Fruit fly (Drosophila melanogaster) whole organism, embryonic: Measurements from ENCODE around the gene CG15423.
A peak's percentile ranks its signal among the peaks of the same experiment; 100 is the strongest.

Source experiments
- CG12744 ChIP-seq: fragments of 200-800 bp; sonication (Bioruptor generic); optimal IDR thresholded peaks from 2 replicates; lab custom pipeline; 2016; ENCODE audit warnings: missing biosample characterization, missing genetic modification characterization
- CG12769 ChIP-seq: fragments of 200-800 bp; sonication (Bioruptor generic); optimal IDR thresholded peaks from 2 replicates; lab custom pipeline; 2019; ENCODE audit warnings: missing biosample characterization, mild to moderate bottlenecking, missing genetic modification characterization, moderate library complexity
- CG13287 ChIP-seq: fragments of 200-800 bp; sonication (Bioruptor generic); IDR thresholded peaks from 2 replicates; pipeline ENCODE4 v1.3.6; 2022; ENCODE audit warnings: missing biosample characterization, missing genetic modification characterization; ENCODE audit not compliant: partially characterized antibody
- CG13424 ChIP-seq: fragments of 200-800 bp; sonication (Bioruptor generic); optimal IDR thresholded peaks from 2 replicates; lab custom pipeline; 2019; ENCODE audit warnings: missing biosample characterization, mild to moderate bottlenecking, missing genetic modification characterization, moderate library complexity
- CG13775 ChIP-seq: fragments of 200-800 bp; sonication (Bioruptor generic); optimal IDR thresholded peaks from 3 replicates; lab custom pipeline; 2017; ENCODE audit warnings: missing biosample characterization, mild to moderate bottlenecking, missing genetic modification characterization
- CG15479 ChIP-seq: fragments of 200-800 bp; sonication (Bioruptor generic); optimal IDR thresholded peaks from 3 replicates; lab custom pipeline; 2019; ENCODE audit warnings: missing biosample characterization, mild to moderate bottlenecking, missing genetic modification characterization, moderate library complexity
- CG15514 ChIP-seq: fragments of 200-800 bp; sonication (Bioruptor generic); optimal IDR thresholded peaks from 3 replicates; lab custom pipeline; 2017; ENCODE audit warnings: missing biosample characterization, missing genetic modification characterization, mild to moderate bottlenecking, moderate library complexity, missing genetic modification reagents
- CG17568 ChIP-seq: fragments of 200-800 bp; sonication (Bioruptor generic); optimal IDR thresholded peaks from 2 replicates; lab custom pipeline; 2018; ENCODE audit warnings: missing biosample characterization, mild to moderate bottlenecking, missing genetic modification characterization, moderate library complexity
- CG1832 ChIP-seq: fragments of 200-800 bp; sonication (Bioruptor generic); optimal IDR thresholded peaks from 2 replicates; lab custom pipeline; 2017; ENCODE audit warnings: missing biosample characterization, mild to moderate bottlenecking, missing genetic modification characterization, inconsistent platforms
- CG2202 ChIP-seq: fragments of 200-800 bp; sonication (Bioruptor generic); optimal IDR thresholded peaks from 2 replicates; lab custom pipeline; 2018; ENCODE audit warnings: missing biosample characterization, mild to moderate bottlenecking, missing genetic modification characterization
- CG2678 ChIP-seq: fragments of 200-800 bp; sonication (Bioruptor generic); optimal IDR thresholded peaks from 3 replicates; lab custom pipeline; 2019; ENCODE audit warnings: missing biosample characterization, mild to moderate bottlenecking, missing genetic modification characterization, moderate library complexity
- CG34224 ChIP-seq: fragments of 200-800 bp; sonication (Bioruptor generic); IDR thresholded peaks from 3 replicates; pipeline ENCODE4 v1.3.6; 2022; ENCODE audit warnings: missing biosample characterization, missing genetic modification characterization; ENCODE audit not compliant: partially characterized antibody
- CG42726 ChIP-seq: fragments of 200-800 bp; sonication (Bioruptor generic); IDR thresholded peaks from 2 replicates; pipeline ENCODE4 v1.3.6; 2022; ENCODE audit warnings: missing biosample characterization, missing genetic modification characterization; ENCODE audit not compliant: partially characterized antibody
- CG4360 ChIP-seq: fragments of 200-800 bp; sonication (Bioruptor generic); IDR thresholded peaks from 2 replicates; pipeline ENCODE4 v1.3.6; 2022; ENCODE audit warnings: missing biosample characterization, missing genetic modification characterization
- CG7556 ChIP-seq: fragments of 200-800 bp; sonication (Bioruptor generic); optimal IDR thresholded peaks from 2 replicates; lab custom pipeline; 2017; ENCODE audit warnings: missing biosample characterization, mild to moderate bottlenecking, missing genetic modification characterization
- CG7987 ChIP-seq: fragments of 200-800 bp; sonication (Bioruptor generic); optimal IDR thresholded peaks from 2 replicates; lab custom pipeline; 2018; ENCODE audit warnings: missing biosample characterization, mild to moderate bottlenecking, missing genetic modification characterization, moderate library complexity
- CG9727 ChIP-seq: fragments of 200-800 bp; sonication (Bioruptor generic); optimal IDR thresholded peaks from 3 replicates; lab custom pipeline; 2017; ENCODE audit warnings: missing biosample characterization, mild to moderate bottlenecking, missing genetic modification characterization
- CoRest ChIP-seq: fragments of 200-800 bp; sonication (Bioruptor generic); optimal IDR thresholded peaks from 3 replicates; lab custom pipeline; 2018; ENCODE audit warnings: missing biosample characterization, mild to moderate bottlenecking, missing genetic modification characterization, moderate library complexity
- Deaf1 ChIP-seq: fragments of 200-800 bp; optimal IDR thresholded peaks from 3 replicates; lab custom pipeline; 2019; ENCODE audit warnings: missing biosample characterization, mild to moderate bottlenecking, missing genetic modification characterization, moderate library complexity
- Dip2 ChIP-seq: fragments of 200-800 bp; sonication (Bioruptor generic); IDR thresholded peaks from 2 replicates; pipeline ENCODE4 v1.3.6; 2022; ENCODE audit warnings: missing biosample characterization, missing genetic modification characterization
- Ets65A ChIP-seq: fragments of 200-800 bp; sonication (Bioruptor generic); peaks from one replicate; lab custom pipeline; 2016; ENCODE audit warnings: missing biosample characterization, missing genetic modification characterization
- H2.0 ChIP-seq: fragments of 200-800 bp; sonication (Bioruptor generic); IDR thresholded peaks from 2 replicates; pipeline ENCODE4 v1.3.6; 2022; ENCODE audit warnings: missing biosample characterization, missing genetic modification characterization
- Max ChIP-seq: fragments of 200-800 bp; sonication (Bioruptor generic); optimal IDR thresholded peaks from 2 replicates; lab custom pipeline; 2016; ENCODE audit warnings: missing biosample characterization, mild to moderate bottlenecking, missing genetic modification characterization
- PHDP ChIP-seq: fragments of 200-800 bp; sonication (Bioruptor generic); optimal IDR thresholded peaks from 3 replicates; lab custom pipeline; 2018; ENCODE audit warnings: missing biosample characterization, mild to moderate bottlenecking, missing genetic modification characterization, moderate library complexity
- Stat92E ChIP-seq, 3 experiments: fragments of >200 bp in 2 of 3; fragments of 200-800 bp in 1 of 3; sonication (Bioruptor generic) in 1 of 3; optimal IDR thresholded peaks; 2 replicates each; lab custom pipeline; 2017 to 2019; ENCODE audit warnings: missing biosample characterization in 3 of 3, missing genetic modification characterization in 3 of 3, mild to moderate bottlenecking in 1 of 3, moderate library complexity in 1 of 3
- YL-1 ChIP-seq: fragments of 200-800 bp; sonication (Bioruptor generic); optimal IDR thresholded peaks from 3 replicates; lab custom pipeline; 2017; ENCODE audit warnings: missing biosample characterization, mild to moderate bottlenecking, missing genetic modification characterization
- amos ChIP-seq: fragments of 200-800 bp; sonication (Bioruptor generic); IDR thresholded peaks from 2 replicates; pipeline ENCODE4 v1.3.6; 2022; ENCODE audit warnings: missing biosample characterization, missing genetic modification characterization; ENCODE audit not compliant: partially characterized antibody
- ato ChIP-seq: fragments of 200-800 bp; sonication (Bioruptor generic); IDR thresholded peaks from 2 replicates; pipeline ENCODE4 v1.3.6; 2022; ENCODE audit warnings: missing biosample characterization, missing genetic modification characterization; ENCODE audit not compliant: partially characterized antibody
- dmrt11E ChIP-seq: fragments of 200-800 bp; sonication (Bioruptor generic); optimal IDR thresholded peaks from 3 replicates; lab custom pipeline; 2018; ENCODE audit warnings: missing biosample characterization, mild to moderate bottlenecking, missing genetic modification characterization, moderate library complexity
- dpn ChIP-seq, 2 experiments: fragments of 200-800 bp; sonication (Bioruptor generic); optimal IDR thresholded peaks; 3 replicates each; lab custom pipeline; 2016; ENCODE audit warnings: missing biosample characterization in 2 of 2, missing genetic modification characterization in 2 of 2
- dysf ChIP-seq: fragments of 200-800 bp; sonication (Bioruptor generic); IDR thresholded peaks from 3 replicates; pipeline ENCODE4 v1.3.6; 2022; ENCODE audit warnings: missing biosample characterization, missing genetic modification characterization
- fd102C ChIP-seq: fragments of 200-800 bp; sonication (Bioruptor generic); optimal IDR thresholded peaks from 2 replicates; lab custom pipeline; 2018; ENCODE audit warnings: missing biosample characterization, mild to moderate bottlenecking, missing genetic modification characterization, moderate library complexity
- gce ChIP-seq: fragments of 200-800 bp; sonication (Bioruptor generic); IDR thresholded peaks from 3 replicates; pipeline ENCODE4 v1.3.6; 2022; ENCODE audit warnings: missing biosample characterization, missing genetic modification characterization
- grn ChIP-seq: fragments of 200-800 bp; sonication (Bioruptor generic); optimal IDR thresholded peaks from 3 replicates; lab custom pipeline; 2017; ENCODE audit warnings: missing biosample characterization, missing genetic modification characterization
- hbn ChIP-seq: fragments of 200-800 bp; sonication (Bioruptor generic); IDR thresholded peaks from 2 replicates; pipeline ENCODE4 v1.3.6; 2022; ENCODE audit warnings: missing biosample characterization, missing genetic modification characterization; ENCODE audit not compliant: partially characterized antibody
- nau ChIP-seq: fragments of 200-800 bp; sonication (Bioruptor generic); optimal IDR thresholded peaks from 3 replicates; lab custom pipeline; 2017; ENCODE audit warnings: missing biosample characterization, mild to moderate bottlenecking, missing genetic modification characterization, missing genetic modification reagents
- nerfin-2 ChIP-seq: fragments of 200-800 bp; sonication (Bioruptor generic); IDR thresholded peaks from 2 replicates; pipeline ENCODE4 v1.3.6; 2022; ENCODE audit warnings: missing biosample characterization, missing genetic modification characterization; ENCODE audit not compliant: partially characterized antibody
- oc ChIP-seq: fragments of 200-800 bp; sonication (Bioruptor generic); optimal IDR thresholded peaks from 2 replicates; lab custom pipeline; 2018; ENCODE audit warnings: missing biosample characterization, mild to moderate bottlenecking, missing genetic modification characterization, moderate library complexity
- sens ChIP-seq: fragments of 200-800 bp; sonication (Bioruptor generic); peaks from one replicate; lab custom pipeline; 2016; ENCODE audit warnings: missing biosample characterization, missing genetic modification characterization
- tll ChIP-seq, 2 experiments: fragments of 200-800 bp in 1 of 2; fragments of >200 bp in 1 of 2; sonication (Bioruptor generic) in 1 of 2; optimal IDR thresholded peaks; 2 replicates each; lab custom pipeline; 2017 to 2019; ENCODE audit warnings: missing biosample characterization in 2 of 2, missing genetic modification characterization in 2 of 2, mild to moderate bottlenecking in 1 of 2, moderate library complexity in 1 of 2
- ttk ChIP-seq: fragments of 200-800 bp; sonication (Bioruptor generic); IDR thresholded peaks from 2 replicates; pipeline ENCODE4 v2.1.2; 2022; ENCODE audit warnings: missing biosample characterization, missing genetic modification characterization
- twi ChIP-seq: fragments of 200-800 bp; optimal IDR thresholded peaks from 2 replicates; lab custom pipeline; 2019; ENCODE audit warnings: missing biosample characterization, mild to moderate bottlenecking, missing genetic modification characterization, moderate library complexity
- unc-4 ChIP-seq: fragments of 200-800 bp; sonication (Bioruptor generic); IDR thresholded peaks from 2 replicates; pipeline ENCODE4 v1.3.6; 2022; ENCODE audit warnings: missing biosample characterization, missing genetic modification characterization; ENCODE audit not compliant: partially characterized antibody
- wek ChIP-seq: fragments of 200-800 bp; sonication (Bioruptor generic); optimal IDR thresholded peaks from 3 replicates; lab custom pipeline; 2018; ENCODE audit warnings: missing biosample characterization, mild to moderate bottlenecking, missing genetic modification characterization, moderate library complexity
- zen ChIP-seq: fragments of 200-800 bp; sonication (Bioruptor generic); optimal IDR thresholded peaks from 3 replicates; lab custom pipeline; 2018; ENCODE audit warnings: missing biosample characterization, mild to moderate bottlenecking, missing genetic modification characterization, moderate library complexity
- zfh1 ChIP-seq: fragments of 200-800 bp; sonication (Bioruptor generic); IDR thresholded peaks from 3 replicates; pipeline ENCODE4 v1.3.6; 2022; ENCODE audit warnings: missing biosample characterization, missing genetic modification characterization

CG15423 gene

dm6 chr2L:4031203-4032096, 25.6 kb downstream of the CG15423 start, which contains the start of gene ed (continued):
- TF ChIP-seq Ets65A (peak; percentile 3), Deaf1 (tag; lab: Kevin White, UChicago) (peak; percentile 42), CG2678 (tag; lab: Kevin White, UChicago) (peak; percentile 8), amos (peak; percentile 43; the same call in 1 of the 2 replicates), ttk (GFP tag; lab: Robert Waterston, UW) (no peak), twi (tag; lab: Kevin White, UChicago) (peak; percentile 12), Dip2 (GFP tag; lab: Robert Waterston, UW) (no peak), CG1832 (GFP tag; lab: Kevin White, UChicago) (peak; percentile 70), wek (no peak), dysf (GFP tag; lab: Robert Waterston, UW) (no peak), zfh1 (GFP tag; lab: Robert Waterston, UW) (peak; percentile 5; the same call in 1 of the 3 replicates), Max (GFP tag; lab: Kevin White, UChicago) (peak; percentile 5), dmrt11E (peak; percentile 3), gce (GFP tag; lab: Robert Waterston, UW) (no peak), unc-4 (GFP tag; lab: Robert Waterston, UW) (0 out of 2 replicates have a peak, but pooled peaks have one; percentile 18), CG9727 (GFP tag; lab: Kevin White, UChicago) (peak; percentile 26), CG13287 (GFP tag; lab: Robert Waterston, UW) (peak; percentile 22; the same call in 1 of the 2 replicates), CoRest (tag; lab: Kevin White, UChicago) (peak; percentile 28), nerfin-2 (GFP tag; lab: Robert Waterston, UW) (no peak), dpn (GFP tag; optimal IDR thresholded peaks at IDR 0.05; lab: Kevin White, UChicago) (no peak), Stat92E (GFP tag; optimal IDR thresholded peaks at IDR 0.05; lab: Kevin White, UChicago) (peak in 1 of 3 experiments; percentile 93), hbn (GFP tag; lab: Robert Waterston, UW) (no peak), CG12769 (peak; percentile 15), CG2202 (peak; percentile 0), CG7556 (GFP tag; lab: Kevin White, UChicago) (peak; percentile 5), CG13775 (GFP tag; lab: Kevin White, UChicago) (peak; percentile 10), H2.0 (no peak), ato (GFP tag; lab: Robert Waterston, UW) (0 out of 2 replicates have a peak, but pooled peaks have one; percentile 24), grn (GFP tag; lab: Kevin White, UChicago) (peak; percentile 76), oc (peak; percentile 45), CG7987 (GFP tag; lab: Kevin White, UChicago) (peak; percentile 18), YL-1 (peak; percentile 33), CG4360 (GFP tag; lab: Robert Waterston, UW) (peak; percentile 74), sens (GFP tag; lab: Kevin White, UChicago) (peak; percentile 89), CG17568 (peak; percentile 55), fd102C (peak; percentile 8), nau (GFP tag; lab: Kevin White, UChicago) (peak; percentile 23), tll (GFP tag; optimal IDR thresholded peaks at IDR 0.05; lab: Kevin White, UChicago) (peak in 1 of 2 experiments; percentile 46), PHDP (tag; lab: Kevin White, UChicago) (peak; percentile 22), CG34224 (GFP tag; lab: Robert Waterston, UW) (no peak), CG12744 (no peak), CG42726 (0 out of 2 replicates have a peak, but pooled peaks have one; percentile 18), zen (tag; lab: Kevin White, UChicago) (peak; percentile 67), CG15479 (GFP tag; lab: Kevin White, UChicago) (peak; percentile 93), CG13424 (tag; lab: Kevin White, UChicago) (no peak), CG15514 (GFP tag; lab: Kevin White, UChicago) (peak; percentile 16)
